Fruit fly (Drosophila melanogaster) whole organism, embryonic: ENCODE measurements around the gene plum.

Experiments used
- Adf1 ChIP-seq: fragments of 200-800 bp; sonication (Bioruptor generic); IDR thresholded peaks from 2 replicates; pipeline ENCODE4 v1.3.6; 2022; ENCODE audit warnings: missing biosample characterization, missing genetic modification characterization
- C15 ChIP-seq: fragments of 200-800 bp; sonication (Bioruptor generic); IDR thresholded peaks from 3 replicates; pipeline ENCODE4 v1.3.6; 2022; ENCODE audit warnings: missing biosample characterization, missing genetic modification characterization
- CG10462 ChIP-seq: fragments of 200-800 bp; sonication (Bioruptor generic); optimal IDR thresholded peaks from 2 replicates; lab custom pipeline; 2016; ENCODE audit warnings: missing biosample characterization, missing genetic modification characterization
- CG10543 ChIP-seq: fragments of 200-800 bp; sonication (Bioruptor generic); optimal IDR thresholded peaks from 3 replicates; lab custom pipeline; 2017; ENCODE audit warnings: missing biosample characterization, mild to moderate bottlenecking, missing genetic modification characterization, moderate library complexity
- CG12219 ChIP-seq: fragments of 200-800 bp; sonication (Bioruptor generic); optimal IDR thresholded peaks from 3 replicates; lab custom pipeline; 2018; ENCODE audit warnings: missing biosample characterization, mild to moderate bottlenecking, missing genetic modification characterization
- CG13287 ChIP-seq: fragments of 200-800 bp; sonication (Bioruptor generic); IDR thresholded peaks from 2 replicates; pipeline ENCODE4 v1.3.6; 2022; ENCODE audit warnings: missing biosample characterization, missing genetic modification characterization; ENCODE audit not compliant: partially characterized antibody
- CG15269 ChIP-seq: fragments of 200-800 bp; sonication (Bioruptor generic); optimal IDR thresholded peaks from 2 replicates; lab custom pipeline; 2018; ENCODE audit warnings: missing biosample characterization, mild to moderate bottlenecking, missing genetic modification characterization, moderate library complexity
- CG18476 ChIP-seq: fragments of 200-800 bp; sonication (Bioruptor generic); optimal IDR thresholded peaks from 2 replicates; lab custom pipeline; 2016; ENCODE audit warnings: missing biosample characterization, mild to moderate bottlenecking, missing genetic modification characterization
- CG18599 ChIP-seq: fragments of 200-800 bp; sonication (Bioruptor generic); optimal IDR thresholded peaks from 3 replicates; lab custom pipeline; 2017; ENCODE audit warnings: missing biosample characterization, missing genetic modification characterization, mild to moderate bottlenecking, moderate library complexity, missing genetic modification reagents
- CG2120 ChIP-seq: fragments of 200-800 bp; sonication (Bioruptor generic); optimal IDR thresholded peaks from 3 replicates; lab custom pipeline; 2016; ENCODE audit warnings: missing biosample characterization, missing genetic modification characterization
- CG2678 ChIP-seq: fragments of 200-800 bp; sonication (Bioruptor generic); optimal IDR thresholded peaks from 3 replicates; lab custom pipeline; 2019; ENCODE audit warnings: missing biosample characterization, mild to moderate bottlenecking, missing genetic modification characterization, moderate library complexity
- CG31224 ChIP-seq: fragments of 200-800 bp; sonication (Bioruptor generic); IDR thresholded peaks from 2 replicates; pipeline ENCODE4 v1.3.6; 2022; ENCODE audit warnings: missing biosample characterization, missing genetic modification characterization
- CG34376 ChIP-seq: fragments of 200-800 bp; sonication (Bioruptor generic); optimal IDR thresholded peaks from 2 replicates; lab custom pipeline; 2018; ENCODE audit warnings: missing biosample characterization, mild to moderate bottlenecking, missing genetic modification characterization
- CG5953 ChIP-seq: fragments of 200-800 bp; sonication (Bioruptor generic); IDR thresholded peaks from 2 replicates; pipeline ENCODE4 v1.3.6; 2022; ENCODE audit warnings: missing biosample characterization, missing genetic modification characterization
- CG6175 ChIP-seq: fragments of 200-800 bp; sonication (Bioruptor generic); IDR thresholded peaks from 3 replicates; pipeline ENCODE4 v1.3.6; 2022; ENCODE audit warnings: missing biosample characterization, missing genetic modification characterization
- CG6683 ChIP-seq: fragments of 200-800 bp; sonication (Bioruptor generic); optimal IDR thresholded peaks from 2 replicates; lab custom pipeline; 2017; ENCODE audit warnings: missing biosample characterization, mild to moderate bottlenecking, missing genetic modification characterization, missing genetic modification reagents
- CG7963 ChIP-seq: fragments of 200-800 bp; sonication (Bioruptor generic); IDR thresholded peaks from 3 replicates; pipeline ENCODE4 v1.3.6; 2022; ENCODE audit warnings: missing biosample characterization, missing genetic modification characterization; ENCODE audit not compliant: partially characterized antibody
- HLH4C ChIP-seq: fragments of 200-800 bp; sonication (Bioruptor generic); IDR thresholded peaks from 3 replicates; pipeline ENCODE4 v1.3.6; 2022; ENCODE audit warnings: missing biosample characterization, missing genetic modification characterization; ENCODE audit not compliant: partially characterized antibody
- HmgZ ChIP-seq: fragments of 200-800 bp; sonication (Bioruptor generic); optimal IDR thresholded peaks from 2 replicates; lab custom pipeline; 2018; ENCODE audit warnings: missing biosample characterization, mild to moderate bottlenecking, missing genetic modification characterization
- Hr78 ChIP-seq, 2 experiments: fragments of 200-800 bp in 1 of 2; fragments of >200 bp in 1 of 2; sonication (Bioruptor generic) in 1 of 2; optimal IDR thresholded peaks; 2 replicates each; lab custom pipeline; 2017 to 2019; ENCODE audit warnings: missing biosample characterization in 2 of 2, missing genetic modification characterization in 2 of 2, mild to moderate bottlenecking in 1 of 2, moderate library complexity in 1 of 2
- Med ChIP-seq: fragments of 200-800 bp; sonication (Bioruptor generic); peaks from one replicate; lab custom pipeline; 2016; ENCODE audit warnings: missing biosample characterization, missing genetic modification characterization, mild to moderate bottlenecking, inconsistent platforms, moderate library complexity
- Ptx1 ChIP-seq: fragments of 200-800 bp; sonication (Bioruptor generic); IDR thresholded peaks from 2 replicates; pipeline ENCODE4 v1.3.6; 2022; ENCODE audit warnings: missing biosample characterization, missing genetic modification characterization
- Vsx1 ChIP-seq: fragments of 200-800 bp; sonication (Bioruptor generic); optimal IDR thresholded peaks from 2 replicates; lab custom pipeline; 2017; ENCODE audit warnings: missing biosample characterization, mild to moderate bottlenecking, missing genetic modification characterization, missing genetic modification reagents
- abd-A ChIP-seq: fragments of 200-800 bp; sonication (Bioruptor generic); optimal IDR thresholded peaks from 3 replicates; lab custom pipeline; 2019; ENCODE audit warnings: missing biosample characterization, mild to moderate bottlenecking, missing genetic modification characterization, moderate library complexity
- amos ChIP-seq: fragments of 200-800 bp; sonication (Bioruptor generic); IDR thresholded peaks from 2 replicates; pipeline ENCODE4 v1.3.6; 2022; ENCODE audit warnings: missing biosample characterization, missing genetic modification characterization; ENCODE audit not compliant: partially characterized antibody
- cg ChIP-seq: fragments of 200-800 bp; sonication (Bioruptor generic); optimal IDR thresholded peaks from 3 replicates; lab custom pipeline; 2019; ENCODE audit warnings: missing biosample characterization, mild to moderate bottlenecking, missing genetic modification characterization, moderate library complexity
- chinmo ChIP-seq: fragments of 200-800 bp; sonication (Bioruptor generic); IDR thresholded peaks from 4 replicates; pipeline ENCODE4 v1.3.6; 2022; ENCODE audit warnings: missing biosample characterization, missing genetic modification characterization; ENCODE audit not compliant: partially characterized antibody
- chn ChIP-seq: fragments of 200-800 bp; sonication (Bioruptor generic); optimal IDR thresholded peaks from 2 replicates; lab custom pipeline; 2016; ENCODE audit warnings: missing biosample characterization, missing genetic modification characterization
- ci ChIP-seq: fragments of 200-800 bp; sonication (Bioruptor generic); IDR thresholded peaks from 3 replicates; pipeline ENCODE4 v1.3.6; 2022; ENCODE audit warnings: missing biosample characterization, missing genetic modification characterization
- cwo ChIP-seq: fragments of 200-800 bp; sonication (Bioruptor generic); optimal IDR thresholded peaks from 3 replicates; lab custom pipeline; 2017; ENCODE audit warnings: missing biosample characterization, missing genetic modification characterization, mild to moderate bottlenecking, moderate library complexity, missing genetic modification reagents
- exex ChIP-seq: fragments of 200-800 bp; sonication (Bioruptor generic); optimal IDR thresholded peaks from 4 replicates; lab custom pipeline; 2018; ENCODE audit warnings: missing biosample characterization, mild to moderate bottlenecking, missing genetic modification characterization, moderate library complexity
- ftz-f1 ChIP-seq: fragments of 200-800 bp; sonication (Bioruptor generic); optimal IDR thresholded peaks from 2 replicates; lab custom pipeline; 2016; ENCODE audit warnings: missing biosample characterization, missing genetic modification characterization
- gro ChIP-seq: fragments of 200-800 bp; sonication (Bioruptor generic); optimal IDR thresholded peaks from 2 replicates; lab custom pipeline; 2016; ENCODE audit warnings: missing biosample characterization, missing genetic modification characterization
- kay ChIP-seq: fragments of 200-800 bp; sonication (Bioruptor generic); optimal IDR thresholded peaks from 2 replicates; lab custom pipeline; 2016; ENCODE audit warnings: missing biosample characterization, missing genetic modification characterization
- kni ChIP-seq: fragments of 200-800 bp; sonication (Bioruptor generic); optimal IDR thresholded peaks from 3 replicates; lab custom pipeline; 2017; ENCODE audit warnings: mild to moderate bottlenecking, missing biosample characterization, missing genetic modification reagents, missing genetic modification characterization
- maf-S ChIP-seq: fragments of 200-800 bp; sonication (Bioruptor generic); optimal IDR thresholded peaks from 2 replicates; lab custom pipeline; 2016; ENCODE audit warnings: missing biosample characterization, missing genetic modification characterization
- nerfin-2 ChIP-seq: fragments of 200-800 bp; sonication (Bioruptor generic); IDR thresholded peaks from 2 replicates; pipeline ENCODE4 v1.3.6; 2022; ENCODE audit warnings: missing biosample characterization, missing genetic modification characterization; ENCODE audit not compliant: partially characterized antibody
- oc ChIP-seq: fragments of 200-800 bp; sonication (Bioruptor generic); optimal IDR thresholded peaks from 2 replicates; lab custom pipeline; 2018; ENCODE audit warnings: missing biosample characterization, mild to moderate bottlenecking, missing genetic modification characterization, moderate library complexity
- pan ChIP-seq, 4 experiments: fragments of >200 bp in 3 of 4; fragments of 200-800 bp in 1 of 4; sonication (Bioruptor generic) in 1 of 4; optimal IDR thresholded peaks in 3 of 4; IDR thresholded peaks in 1 of 4; 2 replicates each; pipeline versions ENCODE4 v1.3.6 to Lab custom; 2017 to 2022; ENCODE audit warnings: missing biosample characterization in 2 of 4, missing genetic modification characterization in 2 of 4, mixed read lengths in 1 of 4
- prd ChIP-seq, 3 experiments: fragments of >200 bp in 2 of 3; fragments of 200-800 bp in 1 of 3; sonication (Bioruptor generic) in 1 of 3; optimal IDR thresholded peaks in 2 of 3; IDR thresholded peaks in 1 of 3; 2 replicates in 2 of 3; 3 replicates in 1 of 3; pipeline versions ENCODE4 v1.3.6 to Lab custom; 2017 to 2022; ENCODE audit warnings: missing biosample characterization in 1 of 3, missing genetic modification characterization in 1 of 3
- psq ChIP-seq: fragments of 200-800 bp; sonication (Bioruptor generic); optimal IDR thresholded peaks from 2 replicates; lab custom pipeline; 2017; ENCODE audit warnings: missing biosample characterization, missing genetic modification characterization
- sd ChIP-seq: fragments of 200-800 bp; sonication (Bioruptor generic); optimal IDR thresholded peaks from 3 replicates; lab custom pipeline; 2018; ENCODE audit warnings: missing biosample characterization, mild to moderate bottlenecking, missing genetic modification characterization, moderate library complexity
- slbo ChIP-seq: fragments of 200-800 bp; sonication (Bioruptor generic); IDR thresholded peaks from 2 replicates; pipeline ENCODE4 v1.3.6; 2022; ENCODE audit warnings: missing biosample characterization, missing genetic modification characterization
- ttk ChIP-seq: fragments of 200-800 bp; sonication (Bioruptor generic); IDR thresholded peaks from 2 replicates; pipeline ENCODE4 v2.1.2; 2022; ENCODE audit warnings: missing biosample characterization, missing genetic modification characterization
- yki ChIP-seq: fragments of >200 bp; optimal IDR thresholded peaks from 3 replicates; lab custom pipeline; 2018

The plum gene

dm6 chr3R:26540385-26540815 lies 5.4 kb upstream of the plum start (continued):
- peak; percentile 87 for TF ChIP-seq Med (GFP tag; lab: Kevin White, UChicago)
- TF ChIP-seq CG13287 (GFP tag; lab: Robert Waterston, UW) = 0 out of 2 replicates have a peak, but pooled peaks have one; percentile 6
- no peak for TF ChIP-seq CG6683 (GFP tag; lab: Kevin White, UChicago)
- peak; percentile 83 for TF ChIP-seq exex (tag; lab: Kevin White, UChicago)
- no peak for TF ChIP-seq prd (optimal IDR thresholded peaks at IDR 0.05; lab: Kevin White, UChicago)
- TF ChIP-seq prd (GFP tag; IDR thresholded peaks at IDR 0.05; lab: Robert Waterston, UW) = peak; percentile 14; the same call in 1 of the 3 replicates
- peak; percentile 71 for TF ChIP-seq cwo (GFP tag; lab: Kevin White, UChicago)
- peak in 1 of 2 experiments; percentile 80 for TF ChIP-seq Hr78 (GFP tag; optimal IDR thresholded peaks at IDR 0.05; lab: Kevin White, UChicago)
- peak; percentile 65 for TF ChIP-seq ci (GFP tag; lab: Robert Waterston, UW)
- no peak for TF ChIP-seq C15 (GFP tag; lab: Robert Waterston, UW)
- TF ChIP-seq chn (GFP tag; lab: Kevin White, UChicago) = no peak
- peak; percentile 8 for TF ChIP-seq CG15269 (tag; lab: Kevin White, UChicago)
- peak; percentile 41 for TF ChIP-seq CG18599 (GFP tag; lab: Kevin White, UChicago)
- peak; percentile 16; the same call in 1 of the 2 replicates for TF ChIP-seq slbo (GFP tag; lab: Robert Waterston, UW)
- TF ChIP-seq ttk (GFP tag; lab: Robert Waterston, UW) = no peak
- TF ChIP-seq yki = no peak
- TF ChIP-seq Adf1 (GFP tag; lab: Robert Waterston, UW) = peak; percentile 22; the same call in 1 of the 2 replicates
- TF ChIP-seq CG6175 = peak; percentile 59; the same call in 1 of the 3 replicates
- TF ChIP-seq gro (GFP tag; lab: Kevin White, UChicago) = peak; percentile 22
- TF ChIP-seq chinmo = peak; percentile 79; the same call in 1 of the 4 replicates
- TF ChIP-seq kni = peak; percentile 5
- TF ChIP-seq CG7963 = no peak
- TF ChIP-seq amos = peak; percentile 15; the same call in 1 of the 2 replicates
- TF ChIP-seq Vsx1 (GFP tag; lab: Kevin White, UChicago) = peak; percentile 94
- no peak for TF ChIP-seq pan (optimal IDR thresholded peaks at IDR 0.05; lab: Kevin White, UChicago)
- no peak for TF ChIP-seq pan (GFP tag; optimal IDR thresholded peaks at IDR 0.05 in 1 of 2, IDR thresholded peaks at IDR 0.05 in 1 of 2)
- peak; percentile 48; the same call in 1 of the 2 replicates for TF ChIP-seq Ptx1 (GFP tag; lab: Robert Waterston, UW)
- TF ChIP-seq HmgZ = peak; percentile 75
- 0 out of 3 replicates have a peak, but pooled peaks have one; percentile 10 for TF ChIP-seq HLH4C
- peak; percentile 25 for TF ChIP-seq abd-A (tag; lab: Kevin White, UChicago)
- TF ChIP-seq CG5953 (GFP tag; lab: Robert Waterston, UW) = no peak
- TF ChIP-seq CG10462 = no peak
- TF ChIP-seq CG34376 (GFP tag; lab: Kevin White, UChicago) = peak; percentile 17
- TF ChIP-seq CG18476 (GFP tag; lab: Kevin White, UChicago) = no peak
- peak; percentile 88 for TF ChIP-seq CG10543
- no peak for TF ChIP-seq maf-S (GFP tag; lab: Kevin White, UChicago)
- TF ChIP-seq CG12219 = no peak
- TF ChIP-seq kay (GFP tag; lab: Kevin White, UChicago) = peak; percentile 15
- TF ChIP-seq cg (GFP tag; lab: Kevin White, UChicago) = peak; percentile 35
- peak; percentile 84 for TF ChIP-seq sd (tag; lab: Kevin White, UChicago)
- TF ChIP-seq CG2120 (GFP tag; lab: Kevin White, UChicago) = peak; percentile 10
- TF ChIP-seq CG2678 = peak; percentile 2
- TF ChIP-seq nerfin-2 (GFP tag; lab: Robert Waterston, UW) = 0 out of 2 replicates have a peak, but pooled peaks have one; percentile 40
- no peak for TF ChIP-seq psq (GFP tag; lab: Kevin White, UChicago)
- peak; percentile 38 for TF ChIP-seq oc (tag; lab: Kevin White, UChicago)
- 0 out of 2 replicates have a peak, but pooled peaks have one; percentile 4 for TF ChIP-seq CG31224
- peak; percentile 53 for TF ChIP-seq ftz-f1 (GFP tag; lab: Kevin White, UChicago)
